Fruit fly (Drosophila melanogaster) Kc167 (cell line): ENCODE results near the gene shakB.

ENCODE experiments used
- Sin3A ChIP-seq: fragments of >200 bp; optimal IDR thresholded peaks from 2 replicates; lab custom pipeline; 2018; ENCODE audit warnings: missing external identifiers
- h ChIP-seq: fragments of >200 bp; optimal IDR thresholded peaks from 3 replicates; lab custom pipeline; 2018; ENCODE audit warnings: missing external identifiers
- insv ChIP-seq: fragments of >200 bp; optimal IDR thresholded peaks from 3 replicates; lab custom pipeline; 2018; ENCODE audit warnings: missing external identifiers
- psq ChIP-seq: fragments of >200 bp; optimal IDR thresholded peaks from 2 replicates; lab custom pipeline; 2017; ENCODE audit warnings: missing external identifiers

- TF ChIP-seq h (lab: Kevin White, UChicago) (no peak), Sin3A (no peak), psq (lab: Kevin White, UChicago) (no peak), insv (lab: Kevin White, UChicago) (no peak)
These were observed 36.6 kb upstream of the shakB start, which contains the start of gene Ser6 for dm6 chrX:20963405-20963804.
